Fruit fly (Drosophila melanogaster): Measurements from ENCODE around the gene dnk.

The dnk gene

dm6 chr3R:19014742-19015422, 34.1 kb downstream of the dnk start (continued):
- no peak for TF ChIP-seq lz (GFP tag; optimal IDR thresholded peaks at IDR 0.05)
- no peak for TF ChIP-seq Eip75B (GFP tag; optimal IDR thresholded peaks at IDR 0.05)
- peak; percentile 7 for TF ChIP-seq topi (GFP tag; optimal IDR thresholded peaks at IDR 0.05)
- peak; percentile 40 for TF ChIP-seq OdsH (GFP tag; optimal IDR thresholded peaks at IDR 0.05)
- no peak for TF ChIP-seq CG10631 (GFP tag; optimal IDR thresholded peaks at IDR 0.05)
- peak; percentile 31 for TF ChIP-seq CG3919 (GFP tag; optimal IDR thresholded peaks at IDR 0.05)
- TF ChIP-seq salr (GFP tag; optimal IDR thresholded peaks at IDR 0.05), result no peak
- TF ChIP-seq CG3032 (tag; optimal IDR thresholded peaks at IDR 0.05), result no peak
- TF ChIP-seq CG4318 (GFP tag; optimal IDR thresholded peaks at IDR 0.05), result no peak
- TF ChIP-seq CG32006 (GFP tag; optimal IDR thresholded peaks at IDR 0.05), result peak; percentile 49
- TF ChIP-seq Lpt (GFP tag; optimal IDR thresholded peaks at IDR 0.05), result no peak
- TF ChIP-seq CG15336 (GFP tag; IDR thresholded peaks at IDR 0.05), result peak; percentile 68; the same call in 1 of the 2 replicates

- no peak for TF ChIP-seq CG34406 (GFP tag; optimal IDR thresholded peaks at IDR 0.05)
- no peak for TF ChIP-seq net (GFP tag; optimal IDR thresholded peaks at IDR 0.05)
- TF ChIP-seq fd59A (GFP tag; optimal IDR thresholded peaks at IDR 0.05), result no peak
- no peak for TF ChIP-seq Smox (GFP tag; optimal IDR thresholded peaks at IDR 0.05)
- TF ChIP-seq CG6808 (GFP tag; optimal IDR thresholded peaks at IDR 0.05), result no peak
- TF ChIP-seq CG3919 (GFP tag; optimal IDR thresholded peaks at IDR 0.05), result no peak
- no peak for TF ChIP-seq pdm3 (GFP tag; optimal IDR thresholded peaks at IDR 0.05)
- no peak for TF ChIP-seq ss (GFP tag; optimal IDR thresholded peaks at IDR 0.05)
- no peak for TF ChIP-seq Sox15 (GFP tag; optimal IDR thresholded peaks at IDR 0.05)
- no peak for TF ChIP-seq Lpt (GFP tag; optimal IDR thresholded peaks at IDR 0.05)
- TF ChIP-seq CG16779 (tag; optimal IDR thresholded peaks at IDR 0.05), result no peak
- TF ChIP-seq achi (GFP tag; optimal IDR thresholded peaks at IDR 0.05), result no peak
- TF ChIP-seq fkh (GFP tag; optimal IDR thresholded peaks at IDR 0.05), result no peak
- TF ChIP-seq salr (GFP tag; optimal IDR thresholded peaks at IDR 0.05), result no peak
- TF ChIP-seq CG6792 (GFP tag; optimal IDR thresholded peaks at IDR 0.05), result no peak
- no peak for TF ChIP-seq vri (GFP tag; optimal IDR thresholded peaks at IDR 0.05)
Measured at dm6 chr3R:19015423-19015810, 34.6 kb downstream of the dnk start.

- no peak for TF ChIP-seq acj6 (GFP tag; optimal IDR thresholded peaks at IDR 0.05)
- TF ChIP-seq salr (GFP tag; optimal IDR thresholded peaks at IDR 0.05), result no peak
- TF ChIP-seq CG9139 (GFP tag; optimal IDR thresholded peaks at IDR 0.05), result no peak
- TF ChIP-seq Eip78C (GFP tag), result peak; percentile 39
- TF ChIP-seq CG1621 (tag; optimal IDR thresholded peaks at IDR 0.05), result no peak
- no peak for TF ChIP-seq Ets96B (tag; optimal IDR thresholded peaks at IDR 0.05)
- TF ChIP-seq OdsH (GFP tag; optimal IDR thresholded peaks at IDR 0.05), result no peak
- TF ChIP-seq cyc (GFP tag; optimal IDR thresholded peaks at IDR 0.05), result no peak
- no peak for TF ChIP-seq Hr4 (GFP tag; optimal IDR thresholded peaks at IDR 0.05)
- TF ChIP-seq Blimp-1 (GFP tag; optimal IDR thresholded peaks at IDR 0.05), result no peak
- TF ChIP-seq ss (GFP tag; optimal IDR thresholded peaks at IDR 0.05), result peak in 1 of 2 experiments; percentile 11
Measured at dm6 chr3R:19017318-19018043, 36.7 kb downstream of the dnk start.

- TF ChIP-seq CG34406 (GFP tag; optimal IDR thresholded peaks at IDR 0.05) (no peak), salr (GFP tag; optimal IDR thresholded peaks at IDR 0.05) (no peak), Ets21C (GFP tag; optimal IDR thresholded peaks at IDR 0.05) (no peak), Eip75B (GFP tag; optimal IDR thresholded peaks at IDR 0.05) (no peak), CG15336 (GFP tag; IDR thresholded peaks at IDR 0.05) (no peak), CG8632 (GFP tag; optimal IDR thresholded peaks at IDR 0.05) (no peak), Eip78C (GFP tag) (peak; percentile 65), achi (GFP tag; optimal IDR thresholded peaks at IDR 0.05) (peak; percentile 72), CG8319 (GFP tag; optimal IDR thresholded peaks at IDR 0.05) (no peak), ss (GFP tag; optimal IDR thresholded peaks at IDR 0.05) (no peak), spab (GFP tag; optimal IDR thresholded peaks at IDR 0.05) (no peak), vri (GFP tag; optimal IDR thresholded peaks at IDR 0.05) (peak; percentile 13), CG6792 (GFP tag; optimal IDR thresholded peaks at IDR 0.05) (peak; percentile 14), lz (GFP tag; optimal IDR thresholded peaks at IDR 0.05) (peak; percentile 42), CG6276 (GFP tag; optimal IDR thresholded peaks at IDR 0.05) (no peak), Smox (GFP tag; optimal IDR thresholded peaks at IDR 0.05) (no peak), Hr4 (GFP tag; optimal IDR thresholded peaks at IDR 0.05) (peak; percentile 43), eg (GFP tag; IDR thresholded peaks at IDR 0.05) (peak; percentile 39; the same call in 1 of the 3 replicates), CG7368 (GFP tag; optimal IDR thresholded peaks at IDR 0.05) (no peak), pdm3 (GFP tag; optimal IDR thresholded peaks at IDR 0.05) (peak; percentile 59), Hr39 (GFP tag; optimal IDR thresholded peaks at IDR 0.05) (peak; percentile 62), fd59A (GFP tag; optimal IDR thresholded peaks at IDR 0.05) (no peak), cyc (GFP tag; optimal IDR thresholded peaks at IDR 0.05) (peak; percentile 4), CG32006 (GFP tag; optimal IDR thresholded peaks at IDR 0.05) (no peak), CG3032 (tag; optimal IDR thresholded peaks at IDR 0.05) (no peak), fd85E (GFP tag; optimal IDR thresholded peaks at IDR 0.05) (no peak)
Measured at dm6 chr3R:19023862-19024261, 43.1 kb downstream of the dnk start, which contains the start of the genes CG6005 and CG14286. Gene CG6005 (minus strand): TSS chr3R:19024030. Gene CG14286 (plus strand): TSS chr3R:19024092.
